Worm (Caenorhabditis elegans): Measurements from ENCODE around the gene F35E12.9.
A peak's percentile ranks its signal among the peaks of the same experiment; 100 is the strongest.

The F35E12.9 gene

ce11 chrV:13715223-13715686 lies 29.7 kb downstream of the F35E12.9 start, which contains the start of gene zipt-9 (continued):
- TF ChIP-seq nhr-237 (tag; optimal IDR thresholded peaks at IDR 0.05), result no peak
- TF ChIP-seq ztf-11 (tag; optimal IDR thresholded peaks at IDR 0.05), result no peak
- no peak for TF ChIP-seq nhr-77 (tag; optimal IDR thresholded peaks at IDR 0.05)
- no peak for TF ChIP-seq eor-1 (tag; optimal IDR thresholded peaks at IDR 0.05)

- TF ChIP-seq lin-39 (tag; optimal IDR thresholded peaks at IDR 0.05) (no peak), hmg-11 (tag; optimal IDR thresholded peaks at IDR 0.05) (no peak), nhr-11 (tag; optimal IDR thresholded peaks at IDR 0.05) (no peak), elt-2 (tag; optimal IDR thresholded peaks at IDR 0.05) (no peak), lin-15B (tag; optimal IDR thresholded peaks at IDR 0.05) (no peak), ceh-28 (tag; optimal IDR thresholded peaks at IDR 0.05) (no peak), R02D3.7 (tag; optimal IDR thresholded peaks at IDR 0.05) (no peak)
Measured at ce11 chrV:13711060-13711459, 33.9 kb downstream of the F35E12.9 start, which contains the start of gene srx-96. srx-96 (plus strand) TSS chrV:13711360.

- no peak for TF ChIP-seq ama-1 (optimal IDR thresholded peaks at IDR 0.05)
- no peak for TF ChIP-seq eor-1 (tag; optimal IDR thresholded peaks at IDR 0.05)
- no peak for TF ChIP-seq nhr-23 (tag; optimal IDR thresholded peaks at IDR 0.05)
- no peak for TF ChIP-seq snpc-4 (tag; optimal IDR thresholded peaks at IDR 0.05)
- TF ChIP-seq lin-15B (tag; optimal IDR thresholded peaks at IDR 0.05), result no peak
- TF ChIP-seq zag-1 (tag; optimal IDR thresholded peaks at IDR 0.05), result no peak
- no peak for TF ChIP-seq egl-27 (tag; optimal IDR thresholded peaks at IDR 0.05)
- no peak for TF ChIP-seq ceh-9 (tag; optimal IDR thresholded peaks at IDR 0.05)
- TF ChIP-seq nfya-1 (tag; optimal IDR thresholded peaks at IDR 0.05; ENCODE audit: insufficient read depth), result no peak
Measured at ce11 chrV:13707295-13707694, 37.6 kb downstream of the F35E12.9 start, which contains the start of gene hlh-34. hlh-34 (minus strand) TSS chrV:13707395.

- TF ChIP-seq egl-5 (tag; optimal IDR thresholded peaks at IDR 0.05), result peak; percentile 78
- TF ChIP-seq ceh-9 (tag; optimal IDR thresholded peaks at IDR 0.05), result no peak
- TF ChIP-seq nhr-237 (tag; optimal IDR thresholded peaks at IDR 0.05), result no peak
- TF ChIP-seq egl-27 (tag; optimal IDR thresholded peaks at IDR 0.05), result no peak
- no peak for TF ChIP-seq lsy-12 (tag; optimal IDR thresholded peaks at IDR 0.05)
- TF ChIP-seq fkh-10 (GFP tag; optimal IDR thresholded peaks at IDR 0.05), result no peak
- peak; percentile 83 for TF ChIP-seq nhr-25 (tag; optimal IDR thresholded peaks at IDR 0.05)
- no peak for TF ChIP-seq unc-62 (GFP tag; optimal IDR thresholded peaks at IDR 0.05)
- TF ChIP-seq nhr-67 (tag; optimal IDR thresholded peaks at IDR 0.05), result no peak
- TF ChIP-seq pha-4 (tag; optimal IDR thresholded peaks at IDR 0.05), result no peak
- no peak for TF ChIP-seq ceh-16 (tag; optimal IDR thresholded peaks at IDR 0.05)
- no peak for TF ChIP-seq elt-1 (tag; optimal IDR thresholded peaks at IDR 0.05)
Measured at ce11 chrV:13703960-13704359, 41.0 kb downstream of the F35E12.9 start, which contains the start of gene T01D3.3. T01D3.3 (plus strand) TSS chrV:13704271.

- TF ChIP-seq eor-1 (tag; optimal IDR thresholded peaks at IDR 0.05) (no peak), elt-1 (tag; optimal IDR thresholded peaks at IDR 0.05) (no peak), ceh-82 (tag; optimal IDR thresholded peaks at IDR 0.05) (no peak), egl-27 (tag; optimal IDR thresholded peaks at IDR 0.05) (no peak), ztf-11 (tag; optimal IDR thresholded peaks at IDR 0.05) (no peak), zag-1 (tag; optimal IDR thresholded peaks at IDR 0.05) (no peak), aly-2 (tag; optimal IDR thresholded peaks at IDR 0.05) (no peak), jun-1 (tag; optimal IDR thresholded peaks at IDR 0.05) (no peak), ceh-9 (tag; optimal IDR thresholded peaks at IDR 0.05) (no peak), daf-12 (tag; optimal IDR thresholded peaks at IDR 0.05) (no peak), fos-1 (tag; optimal IDR thresholded peaks at IDR 0.05) (no peak), egl-5 (tag; optimal IDR thresholded peaks at IDR 0.05) (no peak), mdl-1 (tag; optimal IDR thresholded peaks at IDR 0.05) (no peak), sea-2 (GFP tag; optimal IDR thresholded peaks at IDR 0.05) (no peak), elt-2 (tag; optimal IDR thresholded peaks at IDR 0.05) (no peak), nhr-67 (tag; optimal IDR thresholded peaks at IDR 0.05) (no peak)
Measured at ce11 chrV:13694103-13694502, 50.8 kb downstream of the F35E12.9 start.
